Fruit fly (Drosophila melanogaster): ENCODE results near the gene CG2162.

Gene CG2162

dm6 chr3L:3042150-3043049 is 7.4 kb downstream of the CG2162 start, which contains the start of gene Prx4 (continued):
- no peak for TF ChIP-seq her (GFP tag; optimal IDR thresholded peaks at IDR 0.05)
- TF ChIP-seq lov (optimal IDR thresholded peaks at IDR 0.05) = no peak
- no peak for TF ChIP-seq lov (GFP tag; IDR thresholded peaks at IDR 0.05)
- TF ChIP-seq CG7745 (tag; optimal IDR thresholded peaks at IDR 0.05) = no peak
- no peak for TF ChIP-seq Dfd (GFP tag; optimal IDR thresholded peaks at IDR 0.05)
- TF ChIP-seq Mrtf (GFP tag; IDR thresholded peaks at IDR 0.05) = peak; percentile 75
- TF ChIP-seq CG6689 (GFP tag; IDR thresholded peaks at IDR 0.05) = peak; percentile 82
- TF ChIP-seq klu (GFP tag; IDR thresholded peaks at IDR 0.05) = no peak
- peak; percentile 86 for TF ChIP-seq lab (GFP tag; optimal IDR thresholded peaks at IDR 0.05)
- TF ChIP-seq CG15696 (tag; optimal IDR thresholded peaks at IDR 0.05) = peak; percentile 24
- TF ChIP-seq gt (GFP tag; IDR thresholded peaks at IDR 0.05) = no peak
- TF ChIP-seq prd (optimal IDR thresholded peaks at IDR 0.05) = no peak
- TF ChIP-seq prd (GFP tag; IDR thresholded peaks at IDR 0.05) = peak; percentile 79
- TF ChIP-seq Asciz (GFP tag; optimal IDR thresholded peaks at IDR 0.05) = peak; percentile 69
- no peak for TF ChIP-seq D (optimal IDR thresholded peaks at IDR 0.05)
- TF ChIP-seq D (GFP tag; optimal IDR thresholded peaks at IDR 0.05) = peak; percentile 37
- TF ChIP-seq run (tag; optimal IDR thresholded peaks at IDR 0.05) = peak; percentile 2
- peak; percentile 81 for TF ChIP-seq Med (GFP tag)
- TF ChIP-seq CoRest (tag; optimal IDR thresholded peaks at IDR 0.05) = peak; percentile 68
- TF ChIP-seq Stat92E (GFP tag; optimal IDR thresholded peaks at IDR 0.05) = no peak
- TF ChIP-seq hth (optimal IDR thresholded peaks at IDR 0.05) = no peak
- TF ChIP-seq mld (GFP tag; IDR thresholded peaks at IDR 0.05; ENCODE audit: partially characterized antibody) = no peak
- peak; percentile 63 for TF ChIP-seq fd96Cb (tag; optimal IDR thresholded peaks at IDR 0.05)
- peak; percentile 47 for TF ChIP-seq CG8281 (tag; optimal IDR thresholded peaks at IDR 0.05)
- no peak for TF ChIP-seq zf30C (GFP tag; optimal IDR thresholded peaks at IDR 0.05)
- TF ChIP-seq da (GFP tag; optimal IDR thresholded peaks at IDR 0.05) = no peak
- peak; percentile 70 for TF ChIP-seq CG4424 (GFP tag; optimal IDR thresholded peaks at IDR 0.05)
- TF ChIP-seq wek (GFP tag; optimal IDR thresholded peaks at IDR 0.05) = peak; percentile 6
- TF ChIP-seq CG15269 (tag; optimal IDR thresholded peaks at IDR 0.05) = peak; percentile 80
- no peak for TF ChIP-seq CG16863 (GFP tag; optimal IDR thresholded peaks at IDR 0.05)
- TF ChIP-seq CG17328 (GFP tag; IDR thresholded peaks at IDR 0.05) = peak; percentile 71
- TF ChIP-seq CG12299 (tag; optimal IDR thresholded peaks at IDR 0.05) = peak; percentile 42
- TF ChIP-seq usp (GFP tag; optimal IDR thresholded peaks at IDR 0.05) = no peak

- TF ChIP-seq CG11247 (GFP tag; IDR thresholded peaks at IDR 0.05) = no peak
- no peak for TF ChIP-seq CG2889 (GFP tag; IDR thresholded peaks at IDR 0.05)
- no peak for TF ChIP-seq Mrtf (GFP tag; IDR thresholded peaks at IDR 0.05)
- TF ChIP-seq CG32532 (GFP tag; IDR thresholded peaks at IDR 0.05) = peak; percentile 52; the same call in 1 of the 2 replicates
- TF ChIP-seq Sox100B (GFP tag; optimal IDR thresholded peaks at IDR 0.05) = peak; percentile 49
- TF ChIP-seq BtbVII (GFP tag; optimal IDR thresholded peaks at IDR 0.05) = peak; percentile 1
- no peak for TF ChIP-seq CG1792 (GFP tag; optimal IDR thresholded peaks at IDR 0.05)
- no peak for TF ChIP-seq HLHmδ (GFP tag; optimal IDR thresholded peaks at IDR 0.05)
- no peak for TF ChIP-seq CG9797 (GFP tag; optimal IDR thresholded peaks at IDR 0.05)
- no peak for TF ChIP-seq crol (GFP tag; IDR thresholded peaks at IDR 0.05)
- no peak for TF ChIP-seq gsb-n (tag; optimal IDR thresholded peaks at IDR 0.05)
- TF ChIP-seq B-H1 (GFP tag; IDR thresholded peaks at IDR 0.05) = no peak
- peak; percentile 47 for TF ChIP-seq bcd (GFP tag; optimal IDR thresholded peaks at IDR 0.05)
- TF ChIP-seq dysf (GFP tag; IDR thresholded peaks at IDR 0.05) = peak; percentile 53; the same call in 1 of the 3 replicates
- 0 out of 2 replicates have a peak, but pooled peaks have one; percentile 4 for TF ChIP-seq CG6272 (GFP tag; IDR thresholded peaks at IDR 0.05)
- no peak for TF ChIP-seq zen (tag; optimal IDR thresholded peaks at IDR 0.05)
- TF ChIP-seq her (GFP tag; optimal IDR thresholded peaks at IDR 0.05) = no peak
- TF ChIP-seq zfh2 (GFP tag; optimal IDR thresholded peaks at IDR 0.05) = no peak
- no peak for TF ChIP-seq TFAM (GFP tag; optimal IDR thresholded peaks at IDR 0.05)
- no peak for TF ChIP-seq MBD-R2 (GFP tag; IDR thresholded peaks at IDR 0.05)
Measured at dm6 chr3L:3045256-3045743, 10.3 kb downstream of the CG2162 start.
